Fruit fly (Drosophila melanogaster): ENCODE results near the gene CG15365.
A peak's percentile ranks its signal among the peaks of the same experiment; 100 is the strongest.

Gene CG15365

dm6 chrX:9041789-9042456 is 25.9 kb downstream of the CG15365 start (continued):
- TF ChIP-seq Ets96B (tag; optimal IDR thresholded peaks at IDR 0.05) (peak; percentile 25), Gug (GFP tag; IDR thresholded peaks at IDR 0.05) (no peak; the same call in 1 of the 2 replicates), dsx (GFP tag; optimal IDR thresholded peaks at IDR 0.05; ENCODE audit: poor library complexity, severe bottlenecking) (no peak), Lpt (GFP tag; optimal IDR thresholded peaks at IDR 0.05) (peak; percentile 5), CG32006 (GFP tag; optimal IDR thresholded peaks at IDR 0.05) (peak; percentile 82), Blimp-1 (GFP tag; optimal IDR thresholded peaks at IDR 0.05) (no peak), CG11762 (GFP tag; optimal IDR thresholded peaks at IDR 0.05; ENCODE audit: insufficient read depth) (peak; percentile 46), achi (GFP tag; optimal IDR thresholded peaks at IDR 0.05) (peak; percentile 43), CG4318 (GFP tag; optimal IDR thresholded peaks at IDR 0.05) (peak; percentile 67), CG15336 (GFP tag; IDR thresholded peaks at IDR 0.05) (peak; percentile 69), cyc (GFP tag; optimal IDR thresholded peaks at IDR 0.05) (peak; percentile 33), CG6276 (GFP tag; optimal IDR thresholded peaks at IDR 0.05) (peak; percentile 52), Eip78C (GFP tag) (peak; percentile 95), CG11902 (GFP tag; optimal IDR thresholded peaks at IDR 0.05) (no peak), topi (GFP tag; optimal IDR thresholded peaks at IDR 0.05) (peak; percentile 66), svp (GFP tag) (peak; percentile 68), CG10669 (GFP tag; optimal IDR thresholded peaks at IDR 0.05) (peak; percentile 21), Sox14 (GFP tag; optimal IDR thresholded peaks at IDR 0.05) (peak; percentile 48), CG16779 (tag; optimal IDR thresholded peaks at IDR 0.05) (no peak), esn (GFP tag; optimal IDR thresholded peaks at IDR 0.05) (peak; percentile 56), Hr4 (GFP tag; optimal IDR thresholded peaks at IDR 0.05) (peak; percentile 68), CG6854 (GFP tag; optimal IDR thresholded peaks at IDR 0.05) (no peak), CG9139 (GFP tag; optimal IDR thresholded peaks at IDR 0.05) (no peak), fkh (GFP tag; optimal IDR thresholded peaks at IDR 0.05) (no peak), CG6792 (GFP tag; optimal IDR thresholded peaks at IDR 0.05) (peak; percentile 54), CG8319 (GFP tag; optimal IDR thresholded peaks at IDR 0.05) (no peak), CG8119 (GFP tag; IDR thresholded peaks at IDR 0.05) (peak; percentile 73), ss (GFP tag; optimal IDR thresholded peaks at IDR 0.05) (peak; percentile 7 to 55), lz (GFP tag; optimal IDR thresholded peaks at IDR 0.05) (peak; percentile 45), eg (GFP tag; IDR thresholded peaks at IDR 0.05) (peak; percentile 58; the same call in 2 of the 3 replicates), CG6808 (GFP tag; optimal IDR thresholded peaks at IDR 0.05) (peak; percentile 49), CG31627 (GFP tag; optimal IDR thresholded peaks at IDR 0.05) (peak; percentile 8), Sox15 (GFP tag; optimal IDR thresholded peaks at IDR 0.05) (peak; percentile 33)

dm6 chrX:9040855-9041254 is 26.9 kb downstream of the CG15365 start:
- no peak for TF ChIP-seq Sox14 (GFP tag; optimal IDR thresholded peaks at IDR 0.05)
- TF ChIP-seq lz (GFP tag; optimal IDR thresholded peaks at IDR 0.05), result no peak
- no peak for TF ChIP-seq CG6163 (GFP tag; IDR thresholded peaks at IDR 0.05)
- no peak for TF ChIP-seq Hr4 (GFP tag; optimal IDR thresholded peaks at IDR 0.05)
- TF ChIP-seq CG6808 (GFP tag; optimal IDR thresholded peaks at IDR 0.05), result no peak
- no peak for TF ChIP-seq CG34406 (GFP tag; optimal IDR thresholded peaks at IDR 0.05)
- TF ChIP-seq CG9139 (GFP tag; optimal IDR thresholded peaks at IDR 0.05), result no peak
- no peak for TF ChIP-seq Sox15 (GFP tag; optimal IDR thresholded peaks at IDR 0.05)
- TF ChIP-seq vri (GFP tag; optimal IDR thresholded peaks at IDR 0.05), result no peak

dm6 chrX:9038778-9039177 is 29.0 kb downstream of the CG15365 start:
- TF ChIP-seq CG10631 (GFP tag; optimal IDR thresholded peaks at IDR 0.05), result peak; percentile 16
- TF ChIP-seq CG7368 (GFP tag; optimal IDR thresholded peaks at IDR 0.05), result no peak
- TF ChIP-seq Eip78C (GFP tag), result peak; percentile 79
- TF ChIP-seq CG32006 (GFP tag; optimal IDR thresholded peaks at IDR 0.05), result peak; percentile 58
- TF ChIP-seq eg (GFP tag; IDR thresholded peaks at IDR 0.05), result peak; percentile 37; the same call in 1 of the 3 replicates
- peak; percentile 43 for TF ChIP-seq Hr4 (GFP tag; optimal IDR thresholded peaks at IDR 0.05)
- peak; percentile 50; the same call in 1 of the 3 replicates for TF ChIP-seq CG8119 (GFP tag; IDR thresholded peaks at IDR 0.05)
- peak in 1 of 2 experiments; percentile 4 for TF ChIP-seq salr (GFP tag; optimal IDR thresholded peaks at IDR 0.05)
- TF ChIP-seq pdm3 (GFP tag; optimal IDR thresholded peaks at IDR 0.05), result peak; percentile 30
- TF ChIP-seq CG6808 (GFP tag; optimal IDR thresholded peaks at IDR 0.05), result no peak
- peak; percentile 35; the same call in 1 of the 2 replicates for TF ChIP-seq CG15336 (GFP tag; IDR thresholded peaks at IDR 0.05)
